Worm (Caenorhabditis elegans) whole organism, dauer: Measurements from ENCODE around the gene R160.3.

Experiments used
- unc-62 ChIP-seq: sonication (generic microtip); optimal IDR thresholded peaks from 2 replicates; lab custom pipeline; 2017; ENCODE audit warnings: missing biosample characterization, missing genetic modification reagents, missing genetic modification characterization

Gene R160.3

DNA sequence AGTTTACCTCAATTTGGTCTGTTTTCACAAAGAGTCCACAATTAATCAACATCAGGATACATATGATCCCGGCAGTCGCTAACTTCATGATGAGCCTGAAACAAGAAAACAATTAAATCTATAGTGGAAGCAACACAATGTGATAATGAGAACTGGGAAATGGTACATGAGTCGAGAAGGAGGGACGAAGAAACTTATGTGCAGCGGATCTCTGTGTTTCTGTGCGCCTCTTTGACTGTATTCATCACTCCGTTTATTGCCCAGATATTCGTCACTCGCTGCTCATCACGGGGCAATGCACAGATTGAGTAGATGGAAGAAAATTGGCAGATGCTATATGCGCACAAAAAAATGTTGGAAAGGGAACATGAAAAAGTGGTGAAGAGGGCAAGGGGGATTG, at the start of gene R160.3:
TSS of gene R160.3 (minus strand) at position 101 of the 400 bp plus-strand sequence.
- no peak for TF ChIP-seq unc-62 (GFP tag; lab: Kevin White, UChicago)

DNA sequence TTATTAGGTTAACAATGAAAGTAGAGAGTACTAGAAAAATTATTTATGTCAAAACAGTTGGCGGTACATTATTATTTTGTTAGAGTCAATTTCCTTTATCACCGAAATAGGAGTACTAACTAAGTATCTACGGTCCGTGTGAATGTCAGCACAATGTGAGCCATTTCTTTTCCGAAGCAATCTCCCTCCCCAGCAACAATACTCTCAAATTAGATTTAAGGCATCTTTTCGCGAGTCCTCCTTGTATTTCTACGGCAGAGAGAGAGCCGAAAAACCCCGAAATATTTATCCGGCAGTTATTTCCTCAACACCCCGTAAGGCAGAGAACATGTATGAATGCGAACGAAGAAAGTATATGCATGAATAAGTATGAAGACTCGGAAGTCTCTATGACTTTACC, 49.2 kb upstream of the R160.3 start:
- TF ChIP-seq unc-62 (GFP tag; lab: Kevin White, UChicago): no peak

DNA sequence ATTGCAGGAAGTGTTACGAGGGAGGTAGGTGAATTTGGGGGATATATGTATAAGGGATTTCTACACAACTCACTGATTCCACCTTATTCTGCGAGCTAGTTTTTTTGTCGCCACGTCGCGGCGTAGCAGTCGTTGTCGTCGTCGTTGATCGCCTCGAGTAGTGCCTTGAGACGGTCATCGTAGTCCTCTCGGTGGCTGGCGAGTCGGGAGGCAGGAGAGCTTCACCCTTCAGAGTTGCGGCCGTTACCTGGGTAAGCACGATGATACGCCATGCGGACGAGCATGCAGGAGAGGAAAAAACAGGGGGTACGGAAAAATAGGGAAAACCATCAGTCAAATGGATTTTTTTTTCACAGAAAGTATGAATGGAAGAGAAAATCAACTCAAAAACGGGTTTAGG, 47.1 kb upstream of the R160.3 start:
- no peak for TF ChIP-seq unc-62 (GFP tag; lab: Kevin White, UChicago)

DNA sequence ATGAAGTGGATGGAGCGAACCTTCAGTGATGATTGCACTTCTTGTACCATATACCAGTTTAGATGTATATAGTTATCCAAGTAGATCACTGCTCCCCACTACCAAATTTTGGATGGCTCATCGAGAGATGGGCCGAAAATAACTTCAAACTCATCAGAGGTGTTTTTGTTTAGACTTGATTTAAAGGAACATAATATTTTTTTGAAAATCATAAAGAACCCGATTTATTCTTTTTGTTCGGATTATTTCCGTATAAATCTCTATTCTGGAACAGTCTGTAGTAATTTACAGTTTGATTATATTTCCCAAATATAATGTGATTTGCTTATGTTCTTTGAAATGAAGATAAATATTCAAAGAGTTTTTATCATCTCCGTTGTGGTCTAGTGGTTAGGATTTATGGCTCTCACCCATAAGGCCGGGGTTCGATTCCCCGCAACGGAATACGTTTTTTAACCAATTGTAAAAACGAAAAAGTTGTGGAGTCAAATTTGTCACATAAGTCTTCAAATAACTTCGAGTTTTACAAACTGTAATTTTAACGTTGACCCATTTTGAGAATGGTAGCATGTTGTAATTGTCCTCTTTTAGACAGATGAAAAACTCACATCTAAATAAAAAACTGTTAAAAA, 44.3 kb upstream of the R160.3 start:
- TF ChIP-seq unc-62 (GFP tag; lab: Kevin White, UChicago): no peak

DNA sequence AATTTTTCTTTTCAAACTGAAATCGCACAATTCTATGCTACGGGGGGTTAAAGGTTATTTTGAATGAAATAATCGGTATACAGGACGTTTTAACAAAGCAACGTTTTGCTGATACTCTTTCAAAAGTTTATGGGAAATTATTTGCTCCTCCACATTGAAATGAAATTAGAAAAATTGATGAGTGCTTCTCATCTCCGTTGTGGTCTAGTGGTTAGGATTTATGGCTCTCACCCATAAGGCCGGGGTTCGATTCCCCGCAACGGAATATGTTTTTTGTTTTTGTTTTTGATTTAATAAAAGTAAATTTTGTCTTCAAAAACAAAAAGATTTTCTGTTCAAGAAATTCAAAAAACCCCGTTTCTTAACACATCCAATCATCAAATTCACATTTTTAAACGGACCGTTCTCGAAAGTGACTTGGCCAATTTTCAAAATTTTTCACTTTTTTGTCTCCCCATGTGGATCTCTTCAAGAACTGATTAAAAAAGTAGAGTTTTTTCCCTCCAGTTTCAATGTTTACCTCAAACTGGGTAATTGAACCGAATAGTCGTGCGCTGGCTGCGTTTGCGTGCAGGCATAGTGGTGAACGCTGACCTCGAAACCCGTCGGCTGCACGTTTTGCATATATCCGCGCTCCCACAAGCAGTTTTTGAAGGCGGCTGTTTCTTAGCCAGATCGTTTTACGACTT, 43.6 kb upstream of the R160.3 start:
- TF ChIP-seq unc-62 (GFP tag; lab: Kevin White, UChicago): no peak

DNA sequence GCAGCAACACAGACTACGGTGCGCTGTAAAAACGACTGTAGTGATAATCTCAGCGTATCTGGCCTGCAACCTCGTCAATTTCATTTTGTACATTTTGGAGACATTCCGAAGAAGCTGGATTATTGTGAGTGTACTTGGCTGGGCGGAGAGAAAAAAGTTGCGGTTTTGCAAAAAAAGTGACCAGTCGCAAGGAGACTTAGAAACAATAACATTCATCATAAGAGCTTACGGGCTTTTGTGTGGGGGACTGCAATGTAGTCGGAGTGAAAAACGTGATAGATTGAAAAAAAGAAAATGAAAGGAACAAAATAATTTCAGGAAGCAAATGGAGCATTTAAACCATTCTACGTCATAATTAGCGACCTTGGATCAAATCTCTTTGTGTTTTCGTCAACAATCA, 42.3 kb upstream of the R160.3 start:
- no peak for TF ChIP-seq unc-62 (GFP tag; lab: Kevin White, UChicago)

DNA sequence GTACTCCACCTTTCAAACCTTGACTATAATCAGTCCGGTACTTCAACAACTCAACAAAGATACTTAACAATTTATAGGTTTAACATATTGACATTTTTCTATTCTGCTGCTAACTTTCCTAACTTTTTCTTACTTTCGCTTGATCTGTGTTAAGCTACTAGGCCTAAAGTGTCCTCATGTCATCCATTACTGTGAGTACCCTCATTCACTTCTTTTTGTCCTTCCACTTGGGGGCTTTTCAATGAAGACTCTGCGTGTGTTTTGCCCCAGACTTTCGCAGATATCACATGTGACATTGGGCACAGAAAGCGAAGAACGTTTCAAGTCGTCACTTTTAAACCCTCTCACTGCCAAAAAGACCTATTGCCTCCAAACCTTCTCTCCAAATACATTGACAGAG, 38.6 kb upstream of the R160.3 start:
- TF ChIP-seq unc-62 (GFP tag; lab: Kevin White, UChicago): no peak

DNA sequence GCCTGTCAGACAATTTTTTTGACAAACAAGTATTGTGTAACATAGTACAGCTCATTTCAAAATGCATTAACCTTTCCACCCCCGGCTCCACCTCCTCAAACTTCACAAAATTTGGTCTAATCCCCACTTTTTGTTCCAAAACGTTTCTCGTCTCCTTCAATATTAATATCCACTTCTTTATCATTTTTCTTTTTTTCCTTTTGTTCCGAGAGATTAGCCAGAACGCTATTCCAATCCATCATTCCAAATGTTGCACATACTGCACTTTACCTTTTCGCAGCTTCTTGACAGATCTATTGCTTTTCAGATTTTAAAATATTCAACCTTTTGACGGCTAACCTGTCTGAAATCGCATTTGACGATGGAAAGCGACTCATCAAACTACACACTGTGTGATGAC, 36.7 kb upstream of the R160.3 start, which contains the start of gene D1079.1:
TSS of gene D1079.1 (plus strand) at position 301 of the 400 bp plus-strand sequence.
- no peak for TF ChIP-seq unc-62 (GFP tag; lab: Kevin White, UChicago)

DNA sequence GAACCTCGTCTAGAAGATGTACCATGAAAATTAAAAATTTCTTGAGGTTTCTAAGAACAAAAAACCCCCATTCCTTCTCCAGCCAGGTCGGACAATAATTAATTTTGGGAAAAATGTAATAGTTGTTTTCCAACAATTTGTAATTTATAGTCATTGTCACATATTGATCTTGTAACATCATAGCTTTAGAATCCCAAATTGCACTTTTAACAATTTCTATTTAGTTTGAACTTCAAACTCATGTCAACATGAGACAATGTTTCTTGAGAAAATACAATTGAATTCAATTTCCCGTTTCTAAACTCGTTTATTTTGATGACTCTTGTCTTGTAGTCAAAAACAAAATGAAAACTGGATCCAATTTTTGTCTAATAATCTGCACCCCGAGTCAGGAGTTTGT, 34.2 kb upstream of the R160.3 start:
- TF ChIP-seq unc-62 (GFP tag; lab: Kevin White, UChicago): no peak

DNA sequence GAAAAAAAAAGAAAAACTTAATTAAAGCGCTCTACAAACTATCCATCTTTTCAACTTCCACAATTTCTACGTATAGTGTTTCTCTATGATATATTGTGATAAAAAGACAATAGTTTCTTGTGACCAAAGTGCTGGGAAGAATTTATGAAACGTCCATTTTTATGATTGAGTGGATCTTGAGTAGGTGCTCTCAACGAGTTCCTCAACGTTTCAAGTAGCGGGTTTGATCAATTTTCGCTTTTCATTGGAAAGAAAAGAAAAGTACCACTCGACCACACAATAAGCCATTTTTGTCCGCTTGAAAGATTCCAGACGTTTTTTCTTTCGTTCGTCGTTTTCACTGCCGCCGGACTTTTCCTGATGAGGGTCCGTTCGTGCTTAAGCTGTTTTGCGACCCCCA, 31.3 kb upstream of the R160.3 start:
- TF ChIP-seq unc-62 (GFP tag; lab: Kevin White, UChicago): no peak

DNA sequence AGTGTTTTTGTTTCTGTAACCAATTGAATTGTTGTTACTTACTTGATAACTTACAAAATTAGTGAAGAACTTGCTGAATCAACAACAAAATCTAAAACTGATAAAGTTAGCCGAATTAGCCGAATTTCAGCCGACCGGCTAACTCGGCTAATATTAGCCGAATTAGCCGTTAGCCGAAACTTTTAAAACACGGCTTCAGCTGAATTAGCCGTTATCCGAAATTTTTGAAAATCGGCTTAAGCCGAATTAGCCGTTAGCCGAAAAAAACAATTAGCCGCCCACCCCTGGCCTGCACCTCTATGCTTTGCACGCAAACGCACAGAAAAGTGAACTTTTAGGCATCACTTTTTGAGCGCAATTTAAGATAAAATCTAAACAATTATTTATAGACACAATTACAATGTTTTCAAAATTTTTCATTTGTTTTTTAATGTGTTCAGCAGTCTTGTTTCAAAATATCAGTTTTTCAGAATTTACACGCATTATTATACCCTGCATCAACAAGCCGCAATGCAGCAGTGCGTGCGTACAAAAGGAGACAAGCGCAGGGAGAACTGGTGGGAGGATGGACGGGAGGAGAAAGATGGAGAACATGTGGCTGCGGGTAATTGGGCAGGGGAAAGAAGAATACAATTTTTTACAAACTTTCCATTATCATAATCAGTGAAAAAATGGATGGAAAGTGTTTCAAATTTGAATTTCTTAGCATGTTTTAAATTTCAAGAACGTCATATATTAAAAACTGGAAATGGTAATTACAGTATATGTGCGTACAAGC, 29.1 kb upstream of the R160.3 start:
- TF ChIP-seq unc-62 (GFP tag; lab: Kevin White, UChicago): no peak

DNA sequence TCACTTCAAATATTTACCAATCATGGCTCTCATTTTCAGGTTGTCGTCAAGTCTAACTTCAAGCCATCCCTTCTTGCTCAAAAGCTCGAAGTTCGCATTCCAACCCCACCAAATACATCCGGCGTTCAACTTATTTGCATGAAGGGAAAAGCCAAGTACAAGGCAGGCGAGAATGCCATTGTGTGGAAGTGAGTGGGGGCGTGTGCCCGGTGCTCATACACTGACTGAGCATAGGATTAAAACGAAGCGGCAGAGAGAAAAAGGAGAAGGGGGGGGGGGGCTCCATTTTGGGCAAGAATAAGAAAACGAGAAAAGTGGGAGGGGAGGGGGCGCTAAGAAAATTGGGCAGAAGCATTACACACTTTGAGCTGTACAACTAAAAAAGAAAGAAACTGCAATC, 25.5 kb upstream of the R160.3 start:
- no peak for TF ChIP-seq unc-62 (GFP tag; lab: Kevin White, UChicago)

DNA sequence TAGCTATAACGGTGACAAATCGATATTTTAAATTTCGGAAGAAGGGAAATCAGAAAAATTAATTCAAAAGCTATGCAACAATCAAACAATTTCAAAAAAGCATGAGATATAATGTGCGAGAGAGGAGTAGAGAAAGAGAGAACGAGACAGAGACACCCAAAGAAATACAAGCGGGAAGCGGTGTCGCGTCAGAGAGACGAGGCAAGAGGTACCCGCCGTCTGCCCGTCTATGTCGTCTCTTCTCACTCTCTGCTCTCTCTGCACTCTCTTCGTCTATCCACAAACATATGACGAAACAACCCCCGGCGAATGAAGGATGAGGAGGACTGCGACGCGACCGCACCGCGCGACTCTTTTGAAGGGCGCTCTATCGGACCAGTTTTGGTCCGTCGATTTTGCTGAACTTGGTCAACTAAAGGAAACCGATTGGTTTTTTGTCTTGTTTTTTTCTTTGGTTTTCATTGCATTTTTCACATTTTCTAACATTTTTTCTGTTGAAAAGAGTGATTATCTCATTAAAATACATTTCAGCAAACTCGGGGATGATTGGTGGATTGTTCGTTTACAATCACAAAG, 22.8 kb upstream of the R160.3 start, which contains the start of gene dpy-23:
TSS of gene dpy-23 (plus strand) at position 526 of the 576 bp plus-strand sequence.
- TF ChIP-seq unc-62 (GFP tag; lab: Kevin White, UChicago): no peak

DNA sequence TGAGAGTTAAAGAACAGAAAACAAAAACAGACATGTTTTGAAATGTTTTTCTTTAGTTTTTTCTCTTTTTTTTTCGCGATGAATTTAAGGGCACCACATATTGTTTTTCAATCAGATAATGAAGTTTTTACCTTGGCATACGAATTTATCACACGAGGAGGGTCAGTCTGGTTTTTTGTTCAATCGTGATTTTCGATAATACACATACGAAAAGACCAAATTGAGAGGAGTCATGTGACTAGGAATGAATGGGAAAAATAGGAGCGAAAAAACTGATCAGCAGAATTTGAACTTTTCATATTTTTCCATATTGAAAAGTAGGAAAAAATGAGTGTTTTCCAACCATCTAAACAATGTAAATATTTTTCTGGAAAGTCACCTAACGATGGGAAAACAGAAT, 20.4 kb upstream of the R160.3 start:
- TF ChIP-seq unc-62 (GFP tag; lab: Kevin White, UChicago): no peak

DNA sequence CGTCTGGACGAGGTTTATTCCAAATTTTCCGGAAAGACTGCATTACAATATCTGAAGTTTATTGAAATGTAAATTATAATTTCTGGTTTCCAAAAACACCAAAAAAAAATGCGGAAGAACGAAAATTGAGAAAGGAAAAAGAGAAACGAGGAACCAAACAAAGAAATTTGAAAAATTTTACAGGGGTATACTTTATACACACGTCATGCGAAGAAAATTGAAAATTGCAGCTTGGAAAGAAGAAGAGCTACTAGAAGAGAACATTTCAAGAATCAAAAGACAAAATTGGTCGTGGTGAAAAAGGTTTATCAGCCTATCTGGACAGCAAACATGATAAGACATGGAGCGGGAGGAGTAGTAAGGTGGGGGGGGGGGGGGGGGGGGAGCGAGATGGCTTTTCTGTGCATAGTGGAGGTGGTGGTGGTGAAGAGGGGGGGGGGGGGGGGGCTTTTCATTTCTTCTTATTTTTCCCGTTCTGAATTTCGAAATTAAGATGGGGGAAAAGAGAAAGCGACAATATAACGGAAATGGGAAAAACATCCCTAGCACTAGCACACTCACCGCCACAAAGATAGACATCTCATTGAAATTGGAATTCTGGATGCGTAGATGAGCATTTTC, 17.3 kb upstream of the R160.3 start, which contains the start of gene lst-2:
TSS of gene lst-2 (minus strand) at position 51 of the 621 bp plus-strand sequence.
- no peak for TF ChIP-seq unc-62 (GFP tag; lab: Kevin White, UChicago)
